Worm (Caenorhabditis elegans): ENCODE results near the gene ndua-12.

ce11 chrIV:2670664-2671063, 49.0 kb downstream of the ndua-12 start:
- TF ChIP-seq W03F9.2 (tag; optimal IDR thresholded peaks at IDR 0.05) = no peak
- TF ChIP-seq him-1 (tag; optimal IDR thresholded peaks at IDR 0.05) = no peak
- TF ChIP-seq dao-5 (tag; optimal IDR thresholded peaks at IDR 0.05) = no peak

Data from whole organism, L4/young adult.